Worm (Caenorhabditis elegans) whole organism, young adult: ENCODE data around the gene ZK930.6.

Experiments
- B0019.2 ChIP-seq: fragments of 200-800 bp; sonication (Bioruptor generic); conservative IDR thresholded peaks from 2 replicates; pipeline ENCODE4 v1.3.6; 2022; ENCODE audit warnings: missing genetic modification reagents, missing genetic modification characterization, missing compliant biosample characterization
- C17E4.6 ChIP-seq: fragments of 200-800 bp; sonication (Bioruptor generic); IDR thresholded peaks from 2 replicates; pipeline ENCODE4 v1.3.6; 2022; ENCODE audit warnings: missing genetic modification reagents, missing genetic modification characterization, missing compliant biosample characterization
- F10E7.11 ChIP-seq: sonication (generic microtip); optimal IDR thresholded peaks from 2 replicates; lab custom pipeline; 2017; ENCODE audit warnings: mild to moderate bottlenecking, missing genetic modification characterization, moderate library complexity, missing compliant biosample characterization
- F22D6.2 ChIP-seq: sonication (generic microtip); optimal IDR thresholded peaks from 2 replicates; lab custom pipeline; 2016; ENCODE audit warnings: mild to moderate bottlenecking, missing genetic modification characterization, missing compliant biosample characterization
- F49E8.2 ChIP-seq: sonication (generic microtip); optimal IDR thresholded peaks from 3 replicates; lab custom pipeline; 2017; ENCODE audit warnings: missing genetic modification characterization, mild to moderate bottlenecking, missing compliant biosample characterization, antibody characterized with exemption, moderate library complexity; ENCODE audit not compliant: insufficient read depth
- F52B5.7 ChIP-seq: sonication (generic microtip); optimal IDR thresholded peaks from 2 replicates; lab custom pipeline; 2016; ENCODE audit warnings: mild to moderate bottlenecking, missing genetic modification characterization, missing compliant biosample characterization
- K11D2.4 ChIP-seq: fragments of 200-800 bp; sonication (Bioruptor generic); IDR thresholded peaks from 2 replicates; pipeline ENCODE4 v1.3.6; 2022; ENCODE audit warnings: missing genetic modification reagents, missing genetic modification characterization, missing compliant biosample characterization
- Y56A3A.18 ChIP-seq: fragments of 200-800 bp; sonication (Bioruptor generic); IDR thresholded peaks from 2 replicates; pipeline ENCODE4 v1.3.6; 2022; ENCODE audit warnings: missing genetic modification reagents, missing genetic modification characterization, missing compliant biosample characterization
- Y67H2A.10 ChIP-seq: fragments of 200-800 bp; sonication (Bioruptor generic); conservative IDR thresholded peaks from 2 replicates; pipeline ENCODE4 v1.3.6; 2022; ENCODE audit warnings: missing genetic modification reagents, missing genetic modification characterization, missing compliant biosample characterization
- Y79H2A.3 ChIP-seq: fragments of 200-800 bp; sonication (Bioruptor generic); conservative IDR thresholded peaks from 2 replicates; pipeline ENCODE4 v1.3.6; 2022; ENCODE audit warnings: missing genetic modification reagents, missing genetic modification characterization, missing compliant biosample characterization
- ZK185.1 ChIP-seq: sonication (generic microtip); optimal IDR thresholded peaks from 2 replicates; lab custom pipeline; 2016; ENCODE audit warnings: mild to moderate bottlenecking, missing genetic modification characterization, missing compliant biosample characterization; ENCODE audit not compliant: poor library complexity, severe bottlenecking
- ama-1 ChIP-seq, 3 experiments: fragments of 150-350 bp in 1 of 3; sonication (generic microtip) in 2 of 3; optimal IDR thresholded peaks; 2 replicates each; lab custom pipeline; 2014 to 2018; ENCODE audit warnings: missing biosample characterization in 2 of 3, missing genetic modification characterization in 2 of 3, missing genetic modification reagents in 2 of 3
- aptf-3 ChIP-seq: fragments of 200-800 bp; sonication (Bioruptor generic); IDR thresholded peaks from 2 replicates; pipeline ENCODE4 v1.3.6; 2022; ENCODE audit warnings: missing genetic modification characterization, missing compliant biosample characterization
- atf-7 ChIP-seq: sonication (generic microtip); optimal IDR thresholded peaks from 2 replicates; lab custom pipeline; 2017; ENCODE audit warnings: mild to moderate bottlenecking, missing genetic modification characterization, missing compliant biosample characterization
- attf-5 ChIP-seq: fragments of 200-800 bp; sonication (Bioruptor generic); optimal IDR thresholded peaks from 2 replicates; lab custom pipeline; 2018; ENCODE audit warnings: mild to moderate bottlenecking, missing genetic modification characterization, missing compliant biosample characterization
- attf-6 ChIP-seq: fragments of 200-800 bp; sonication (Bioruptor generic); IDR thresholded peaks from 2 replicates; pipeline ENCODE4 v1.3.6; 2022; ENCODE audit warnings: missing genetic modification reagents, missing genetic modification characterization, missing compliant biosample characterization
- ceh-27 ChIP-seq: fragments of 200-800 bp; sonication (Bioruptor generic); optimal IDR thresholded peaks from 2 replicates; lab custom pipeline; 2018; ENCODE audit warnings: mild to moderate bottlenecking, missing genetic modification characterization, moderate library complexity, missing compliant biosample characterization
- ceh-40 ChIP-seq: fragments of 200-800 bp; sonication (Bioruptor generic); IDR thresholded peaks from 2 replicates; pipeline ENCODE4 v1.3.6; 2022; ENCODE audit warnings: missing genetic modification characterization, missing compliant biosample characterization
- ceh-79 ChIP-seq: sonication (generic microtip); optimal IDR thresholded peaks from 2 replicates; lab custom pipeline; 2017; ENCODE audit warnings: mild to moderate bottlenecking, missing genetic modification characterization, missing compliant biosample characterization
- chd-7 ChIP-seq: sonication (generic microtip); optimal IDR thresholded peaks from 2 replicates; lab custom pipeline; 2016; ENCODE audit warnings: mild to moderate bottlenecking, missing genetic modification characterization, moderate library complexity, missing compliant biosample characterization
- egl-18 ChIP-seq: fragments of 200-800 bp; sonication (Bioruptor generic); IDR thresholded peaks from 2 replicates; pipeline ENCODE4 v1.3.6; 2022; ENCODE audit warnings: missing genetic modification reagents, missing genetic modification characterization, missing compliant biosample characterization
- egrh-3 ChIP-seq: fragments of 200-800 bp; sonication (Bioruptor generic); IDR thresholded peaks from 2 replicates; pipeline ENCODE4 v1.3.6; 2022; ENCODE audit warnings: missing genetic modification reagents, missing genetic modification characterization, missing compliant biosample characterization
- ets-4 ChIP-seq: fragments of 200-800 bp; sonication (Bioruptor generic); optimal IDR thresholded peaks from 2 replicates; lab custom pipeline; 2018; ENCODE audit warnings: mild to moderate bottlenecking, missing genetic modification characterization, missing compliant biosample characterization
- gei-17 ChIP-seq: fragments of 200-800 bp; sonication (Bioruptor generic); optimal IDR thresholded peaks from 2 replicates; lab custom pipeline; 2018; ENCODE audit warnings: mild to moderate bottlenecking, missing genetic modification characterization, missing compliant biosample characterization
- him-1 ChIP-seq: sonication (generic microtip); optimal IDR thresholded peaks from 2 replicates; lab custom pipeline; 2016; ENCODE audit warnings: missing genotype, missing genetic modification reagents, missing genetic modification characterization, missing compliant biosample characterization
- lag-1 ChIP-seq: fragments of 200-800 bp; sonication (Bioruptor generic); IDR thresholded peaks from 2 replicates; pipeline ENCODE4 v1.3.6; 2022; ENCODE audit warnings: missing genetic modification reagents, missing genetic modification characterization, missing compliant biosample characterization
- lin-35 ChIP-seq, 3 experiments: fragments of 150-350 bp in 2 of 3; sonication (generic microtip) in 1 of 3; optimal IDR thresholded peaks; 2 replicates each; lab custom pipeline; 2014 to 2018; ENCODE audit warnings: missing biosample characterization in 3 of 3, missing genetic modification characterization in 3 of 3, missing genetic modification reagents in 3 of 3
- lsy-27 ChIP-seq: sonication (generic microtip); optimal IDR thresholded peaks from 2 replicates; lab custom pipeline; 2017; ENCODE audit warnings: missing genetic modification characterization, mild to moderate bottlenecking, missing compliant biosample characterization, antibody characterized with exemption, missing genotype, borderline replicate concordance; ENCODE audit not compliant: insufficient read depth
- madf-8 ChIP-seq: fragments of 200-800 bp; sonication (Bioruptor generic); conservative IDR thresholded peaks from 2 replicates; pipeline ENCODE4 v1.3.6; 2022; ENCODE audit warnings: missing genetic modification reagents, missing genetic modification characterization, missing compliant biosample characterization
- nfya-1 ChIP-seq: sonication (generic microtip); optimal IDR thresholded peaks from 2 replicates; lab custom pipeline; 2017; ENCODE audit warnings: antibody characterized with exemption, missing compliant biosample characterization, missing genetic modification characterization, borderline replicate concordance; ENCODE audit not compliant: insufficient read depth
- nfyb-1 ChIP-seq: fragments of 200-800 bp; sonication (Bioruptor generic); IDR thresholded peaks from 2 replicates; pipeline ENCODE4 v1.3.6; 2022; ENCODE audit warnings: missing genetic modification reagents, missing genetic modification characterization, missing compliant biosample characterization
- nhr-179 ChIP-seq: sonication (generic microtip); optimal IDR thresholded peaks from 2 replicates; lab custom pipeline; 2016; ENCODE audit warnings: mild to moderate bottlenecking, missing genetic modification characterization, missing compliant biosample characterization
- nhr-90 ChIP-seq: sonication (generic microtip); optimal IDR thresholded peaks from 2 replicates; lab custom pipeline; 2016; ENCODE audit warnings: missing genotype, mild to moderate bottlenecking, missing genetic modification characterization, missing compliant biosample characterization
- pbrm-1 ChIP-seq: fragments of 200-800 bp; sonication (Bioruptor generic); IDR thresholded peaks from 2 replicates; pipeline ENCODE4 v1.3.6; 2022; ENCODE audit warnings: missing genetic modification reagents, missing genetic modification characterization, missing compliant biosample characterization
- pha-4 ChIP-seq: fragments of 150-350 bp; sonication (generic microtip); optimal IDR thresholded peaks from 2 replicates; lab custom pipeline; 2014; ENCODE audit warnings: missing biosample characterization, missing genetic modification reagents, missing genetic modification characterization
- repo-1 ChIP-seq: sonication (generic microtip); optimal IDR thresholded peaks from 2 replicates; lab custom pipeline; 2017; ENCODE audit warnings: mild to moderate bottlenecking, missing genetic modification characterization, missing compliant biosample characterization
- sea-2 ChIP-seq: fragments of 200-800 bp; sonication (Bioruptor generic); IDR thresholded peaks from 2 replicates; pipeline ENCODE4 v1.3.6; 2022; ENCODE audit warnings: missing genetic modification characterization, missing compliant biosample characterization
- snpc-1.1 ChIP-seq: sonication (generic microtip); optimal IDR thresholded peaks from 2 replicates; lab custom pipeline; 2017; ENCODE audit warnings: missing genetic modification characterization, mild to moderate bottlenecking, missing compliant biosample characterization, antibody characterized with exemption, moderate library complexity, missing genotype, missing genetic modification reagents; ENCODE audit not compliant: insufficient read depth
- snpc-3.4 ChIP-seq: sonication (generic microtip); optimal IDR thresholded peaks from 2 replicates; lab custom pipeline; 2017; ENCODE audit warnings: missing genetic modification characterization, mild to moderate bottlenecking, missing compliant biosample characterization, antibody characterized with exemption, moderate library complexity, missing genotype, missing genetic modification reagents
- snpc-4 ChIP-seq, 5 experiments: fragments of 150-350 bp in 1 of 5; sonication (generic microtip) in 4 of 5; optimal IDR thresholded peaks; 2 replicates each; lab custom pipeline; 2014 to 2018; ENCODE audit warnings: missing genetic modification characterization in 5 of 5, missing biosample characterization in 3 of 5, antibody characterized with exemption in 2 of 5, mild to moderate bottlenecking in 2 of 5, missing compliant biosample characterization in 2 of 5, missing genotype in 2 of 5, moderate library complexity in 2 of 5, missing genetic modification reagents in 1 of 5
- unc-130 ChIP-seq: sonication (generic microtip); optimal IDR thresholded peaks from 2 replicates; lab custom pipeline; 2016; ENCODE audit warnings: missing genetic modification reagents, missing genetic modification characterization, missing compliant biosample characterization
- xnd-1 ChIP-seq: sonication (generic microtip); optimal IDR thresholded peaks from 2 replicates; lab custom pipeline; 2016; ENCODE audit warnings: missing genotype, missing genetic modification reagents, missing genetic modification characterization, missing compliant biosample characterization
- ztf-22 ChIP-seq: fragments of 200-800 bp; sonication (Bioruptor generic); optimal IDR thresholded peaks from 2 replicates; lab custom pipeline; 2018; ENCODE audit warnings: mild to moderate bottlenecking, missing genetic modification characterization, moderate library complexity, missing compliant biosample characterization
- ztf-25 ChIP-seq: fragments of 200-800 bp; sonication (Bioruptor generic); IDR thresholded peaks from 2 replicates; pipeline ENCODE4 v1.3.6; 2022; ENCODE audit warnings: missing genetic modification reagents, missing genetic modification characterization, missing compliant biosample characterization
- ztf-6 ChIP-seq: fragments of 200-800 bp; sonication (Bioruptor generic); IDR thresholded peaks from 2 replicates; pipeline ENCODE4 v1.3.6; 2022; ENCODE audit warnings: missing genetic modification reagents, missing genetic modification characterization, missing compliant biosample characterization

Gene ZK930.6

DNA sequence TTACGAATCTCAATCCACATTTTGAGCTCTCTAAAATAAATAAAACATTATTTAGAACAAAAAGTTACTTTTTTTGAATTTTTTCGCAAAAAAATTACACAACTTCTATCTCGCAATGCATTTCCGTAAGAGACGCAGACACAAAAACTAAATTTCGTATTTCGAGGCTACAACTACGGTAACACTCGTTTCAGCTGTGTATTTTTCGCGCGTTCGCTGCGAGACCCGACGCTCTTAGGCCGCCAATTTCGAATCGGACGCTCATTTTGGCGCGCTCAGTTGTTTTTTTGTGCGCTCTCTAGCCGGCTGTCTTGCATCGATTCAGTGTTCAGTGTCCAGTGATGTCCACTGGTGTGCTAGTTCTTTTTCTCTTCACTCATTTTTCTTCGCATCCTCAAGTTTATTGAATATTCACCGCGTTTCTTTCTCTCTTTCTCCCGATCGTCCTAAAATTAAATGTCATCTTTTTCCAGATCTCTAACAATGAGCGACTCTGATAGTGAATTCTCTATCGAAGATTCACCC lies 9.0 kb upstream of the ZK930.6 start, which contains the start of the genes npp-3 and top-2 (continued):
- 0 out of 2 replicates have a peak, but pooled peaks have one; percentile 36 for TF ChIP-seq egrh-3 (GFP tag; lab: Robert Waterston, UW)
- TF ChIP-seq C17E4.6 (GFP tag; lab: Robert Waterston, UW): peak; percentile 97
- peak; percentile 91 for TF ChIP-seq F49E8.2 (tag; lab: Kevin White, UChicago)
- peak; percentile 86 for TF ChIP-seq attf-6 (GFP tag; lab: Robert Waterston, UW)
- TF ChIP-seq ama-1 (optimal IDR thresholded peaks at IDR 0.05; lab: Kevin White, UChicago): no peak
- no peak for TF ChIP-seq ama-1 (GFP tag; optimal IDR thresholded peaks at IDR 0.05; lab: Kevin White, UChicago)
- TF ChIP-seq nhr-90 (tag; lab: Kevin White, UChicago): no peak
- peak; percentile 85 to 97 (median 86) for TF ChIP-seq lin-35 (GFP tag; optimal IDR thresholded peaks at IDR 0.05; lab: Kevin White, UChicago)
- TF ChIP-seq F22D6.2 (tag; lab: Kevin White, UChicago): no peak
- TF ChIP-seq madf-8 (GFP tag; lab: Robert Waterston, UW): peak; percentile 95
- no peak for TF ChIP-seq ets-4 (GFP tag; lab: Kevin White, UChicago)
- TF ChIP-seq ceh-79 (tag; lab: Kevin White, UChicago): no peak
- TF ChIP-seq K11D2.4 (GFP tag; lab: Robert Waterston, UW): peak; percentile 76
- TF ChIP-seq xnd-1 (tag; lab: Kevin White, UChicago): peak; percentile 95
- 0 out of 2 replicates have a peak, but pooled peaks have one; percentile 63 for TF ChIP-seq Y79H2A.3 (GFP tag; lab: Robert Waterston, UW)
- peak; percentile 35 for TF ChIP-seq chd-7 (tag; lab: Kevin White, UChicago)
- TF ChIP-seq unc-130 (GFP tag; lab: Kevin White, UChicago): peak; percentile 93
- TF ChIP-seq Y67H2A.10 (GFP tag; lab: Robert Waterston, UW): peak; percentile 90
- TF ChIP-seq nfya-1 (tag; lab: Kevin White, UChicago): no peak
- TF ChIP-seq aptf-3 (GFP tag; lab: Robert Waterston, UW): no peak
- TF ChIP-seq ztf-22 (GFP tag; lab: Kevin White, UChicago): no peak
- 0 out of 2 replicates have a peak, but pooled peaks have one; percentile 11 for TF ChIP-seq ztf-25 (GFP tag; lab: Robert Waterston, UW)
- TF ChIP-seq ceh-27 (GFP tag; lab: Kevin White, UChicago): peak; percentile 94
- no peak for TF ChIP-seq sea-2 (GFP tag; lab: Robert Waterston, UW)
- TF ChIP-seq egl-18 (GFP tag; lab: Robert Waterston, UW): 0 out of 2 replicates have a peak, but pooled peaks have one; percentile 41
- no peak for TF ChIP-seq pha-4 (tag; lab: Kevin White, UChicago)
- no peak for TF ChIP-seq lsy-27
- no peak for TF ChIP-seq nhr-179
- peak; percentile 10 for TF ChIP-seq him-1 (tag; lab: Kevin White, UChicago)
- peak; percentile 97 for TF ChIP-seq attf-5
- TF ChIP-seq ceh-40 (GFP tag; lab: Robert Waterston, UW): 0 out of 2 replicates have a peak, but pooled peaks have one; percentile 16
- TF ChIP-seq snpc-4 (GFP tag; optimal IDR thresholded peaks at IDR 0.05; lab: Kevin White, UChicago): peak; percentile 55
- TF ChIP-seq snpc-4 (tag; optimal IDR thresholded peaks at IDR 0.05; lab: Kevin White, UChicago): peak; percentile 52 to 87 (median 81)
- TF ChIP-seq pbrm-1 (GFP tag; lab: Robert Waterston, UW): peak; percentile 90
- peak; percentile 78 for TF ChIP-seq repo-1 (tag; lab: Kevin White, UChicago)
- TF ChIP-seq F10E7.11 (tag; lab: Kevin White, UChicago): no peak
- TF ChIP-seq Y56A3A.18 (GFP tag; lab: Robert Waterston, UW): 0 out of 2 replicates have a peak, but pooled peaks have one; percentile 37
- TF ChIP-seq atf-7 (tag; lab: Kevin White, UChicago): peak; percentile 32
- TF ChIP-seq nfyb-1: peak; percentile 97
- TF ChIP-seq lag-1 (GFP tag; lab: Robert Waterston, UW): no peak
- TF ChIP-seq gei-17 (GFP tag; lab: Kevin White, UChicago): peak; percentile 57
- no peak for TF ChIP-seq F52B5.7 (tag; lab: Kevin White, UChicago)
- peak; percentile 94 for TF ChIP-seq B0019.2 (GFP tag; lab: Robert Waterston, UW)
- TF ChIP-seq snpc-1.1 (tag; lab: Kevin White, UChicago): peak; percentile 39
- TF ChIP-seq snpc-3.4: peak; percentile 95
- TF ChIP-seq ZK185.1: no peak
- 0 out of 2 replicates have a peak, but pooled peaks have one; percentile 49 for TF ChIP-seq ztf-6 (GFP tag; lab: Robert Waterston, UW)
